Worm (Caenorhabditis elegans): ENCODE results near the gene cid-1.

- TF ChIP-seq ceh-32 (tag; optimal IDR thresholded peaks at IDR 0.05; ENCODE audit: poor library complexity) (no peak), ama-1 (optimal IDR thresholded peaks at IDR 0.05) (no peak), lin-13 (GFP tag; optimal IDR thresholded peaks at IDR 0.05) (no peak), ces-1 (GFP tag; optimal IDR thresholded peaks at IDR 0.05) (no peak), daf-8 (GFP tag; IDR thresholded peaks at IDR 0.05) (no peak), egl-27 (tag; optimal IDR thresholded peaks at IDR 0.05) (no peak), aly-2 (tag; optimal IDR thresholded peaks at IDR 0.05) (no peak)
These were observed 27.0 kb upstream of the cid-1 start for ce11 chrIII:5146749-5147148.
